Worm (Caenorhabditis elegans) whole organism, L4 larva: ENCODE results near the gene ZK930.4.

Experiments used
- F10B5.3 ChIP-seq: sonication (generic microtip); optimal IDR thresholded peaks from 2 replicates; lab custom pipeline; 2016; ENCODE audit warnings: mild to moderate bottlenecking, missing genetic modification characterization, missing compliant biosample characterization
- R02D3.7 ChIP-seq: fragments of 150-350 bp; sonication (generic microtip); optimal IDR thresholded peaks from 3 replicates; lab custom pipeline; 2014; ENCODE audit warnings: missing biosample characterization, missing genetic modification characterization
- Y105C5A.15 ChIP-seq: fragments of 200-800 bp; sonication (Bioruptor generic); IDR thresholded peaks from 2 replicates; pipeline ENCODE4 v1.3.6; 2022; ENCODE audit warnings: missing genetic modification characterization, missing compliant biosample characterization
- Y48G9A.11 ChIP-seq: fragments of 200-800 bp; sonication (Bioruptor generic); IDR thresholded peaks from 2 replicates; pipeline ENCODE4 v1.3.6; 2022; ENCODE audit warnings: missing genetic modification reagents, missing genetic modification characterization, missing compliant biosample characterization
- Y5F2A.4 ChIP-seq: fragments of 200-800 bp; sonication (Bioruptor generic); optimal IDR thresholded peaks from 2 replicates; lab custom pipeline; 2018; ENCODE audit warnings: mild to moderate bottlenecking, missing genetic modification characterization, missing compliant biosample characterization
- aha-1 ChIP-seq: fragments of 150-350 bp; peaks from one replicate; lab custom pipeline; 2014; ENCODE audit warnings: missing biosample characterization, missing genetic modification characterization
- aly-2 ChIP-seq: sonication (generic microtip); optimal IDR thresholded peaks from 2 replicates; lab custom pipeline; 2018; ENCODE audit warnings: missing biosample characterization, missing genetic modification characterization
- ama-1 ChIP-seq: fragments of 150-350 bp; optimal IDR thresholded peaks from 2 replicates; lab custom pipeline; 2014; ENCODE audit warnings: inconsistent platforms, mixed read lengths
- ceh-44 ChIP-seq: fragments of 200-800 bp; sonication (Bioruptor generic); IDR thresholded peaks from 2 replicates; pipeline ENCODE4 v1.3.6; 2022; ENCODE audit warnings: missing genetic modification reagents, missing genetic modification characterization, missing compliant biosample characterization
- daf-16 ChIP-seq, 3 experiments: sonication (generic microtip); optimal IDR thresholded peaks; 2 replicates each; lab custom pipeline; 2016 to 2017; ENCODE audit warnings: missing genetic modification characterization in 3 of 3, missing genetic modification reagents in 3 of 3, mild to moderate bottlenecking in 2 of 3, missing compliant biosample characterization in 2 of 3, missing biosample characterization in 1 of 3, moderate library complexity in 1 of 3
- dmd-6 ChIP-seq: fragments of 200-800 bp; sonication (Bioruptor generic); IDR thresholded peaks from 2 replicates; pipeline ENCODE4 v1.3.6; 2022; ENCODE audit warnings: missing genetic modification reagents, missing genetic modification characterization, missing compliant biosample characterization
- dmd-8 ChIP-seq: fragments of 200-800 bp; sonication (Bioruptor generic); IDR thresholded peaks from 2 replicates; pipeline ENCODE4 v1.3.6; 2022; ENCODE audit warnings: missing genetic modification characterization, missing compliant biosample characterization
- dpl-1 ChIP-seq: fragments of 150-350 bp; optimal IDR thresholded peaks from 2 replicates; lab custom pipeline; 2014; ENCODE audit warnings: missing biosample characterization, missing genetic modification reagents, missing genetic modification characterization
- hif-1 ChIP-seq, 2 experiments: sonication (generic microtip); optimal IDR thresholded peaks; 2 replicates each; lab custom pipeline; 2016 to 2017; ENCODE audit warnings: missing compliant biosample characterization in 2 of 2, missing genetic modification characterization in 2 of 2, missing genetic modification reagents in 2 of 2, missing genotype in 2 of 2, mild to moderate bottlenecking in 1 of 2
- hmg-1.1 ChIP-seq: fragments of 200-800 bp; sonication (Bioruptor generic); IDR thresholded peaks from 2 replicates; pipeline ENCODE4 v1.3.6; 2022; ENCODE audit warnings: missing genetic modification reagents, missing genetic modification characterization, missing compliant biosample characterization
- madf-5 ChIP-seq, 2 experiments: fragments of 200-800 bp; sonication (Bioruptor generic); IDR thresholded peaks; 2 replicates each; pipeline ENCODE4 v1.3.6; 2022; ENCODE audit warnings: missing compliant biosample characterization in 2 of 2, missing genetic modification characterization in 2 of 2
- mes-2 ChIP-seq: sonication (generic microtip); optimal IDR thresholded peaks from 2 replicates; lab custom pipeline; 2016; ENCODE audit warnings: missing genotype, mild to moderate bottlenecking, missing genetic modification characterization, missing compliant biosample characterization; ENCODE audit not compliant: poor library complexity, severe bottlenecking
- mxl-2 ChIP-seq: fragments of 200-800 bp; sonication (Bioruptor generic); conservative IDR thresholded peaks from 2 replicates; pipeline ENCODE4 v1.3.6; 2022; ENCODE audit warnings: missing genetic modification reagents, missing genetic modification characterization, missing compliant biosample characterization
- nhr-10 ChIP-seq: fragments of 150-350 bp; optimal IDR thresholded peaks from 2 replicates; lab custom pipeline; 2014; ENCODE audit warnings: missing biosample characterization, missing genetic modification characterization
- nhr-111 ChIP-seq: fragments of 200-800 bp; sonication (Bioruptor generic); optimal IDR thresholded peaks from 2 replicates; lab custom pipeline; 2018; ENCODE audit warnings: mild to moderate bottlenecking, missing genetic modification characterization, missing compliant biosample characterization
- nhr-237 ChIP-seq: sonication (generic microtip); optimal IDR thresholded peaks from 2 replicates; lab custom pipeline; 2017; ENCODE audit warnings: missing biosample characterization, missing genetic modification characterization
- nhr-41 ChIP-seq: fragments of 200-800 bp; sonication (Bioruptor generic); IDR thresholded peaks from 2 replicates; pipeline ENCODE4 v1.3.6; 2022; ENCODE audit warnings: missing genetic modification reagents, missing genetic modification characterization, missing compliant biosample characterization
- nhr-42 ChIP-seq: fragments of 200-800 bp; sonication (Bioruptor generic); IDR thresholded peaks from 2 replicates; pipeline ENCODE4 v1.3.6; 2022; ENCODE audit warnings: missing genetic modification characterization, missing compliant biosample characterization
- nhr-6 ChIP-seq: fragments of 150-350 bp; optimal IDR thresholded peaks from 2 replicates; lab custom pipeline; 2014; ENCODE audit warnings: missing biosample characterization, missing genetic modification characterization
- nhr-76 ChIP-seq: fragments of 150-350 bp; optimal IDR thresholded peaks from 2 replicates; lab custom pipeline; 2014; ENCODE audit warnings: missing biosample characterization, missing genetic modification characterization
- set-16 ChIP-seq: fragments of 200-800 bp; sonication (Bioruptor generic); IDR thresholded peaks from 2 replicates; pipeline ENCODE4 v1.3.6; 2022; ENCODE audit warnings: missing genetic modification reagents, missing genetic modification characterization, missing compliant biosample characterization
- skn-1 ChIP-seq: fragments of 150-350 bp; optimal IDR thresholded peaks from 2 replicates; lab custom pipeline; 2014; ENCODE audit warnings: missing biosample characterization, missing genetic modification characterization
- snpc-1.2 ChIP-seq: fragments of 200-800 bp; sonication (Bioruptor generic); IDR thresholded peaks from 2 replicates; pipeline ENCODE4 v1.3.6; 2022; ENCODE audit warnings: missing genetic modification reagents, missing genetic modification characterization, missing compliant biosample characterization
- snpc-4 ChIP-seq: fragments of 150-350 bp; optimal IDR thresholded peaks from 2 replicates; lab custom pipeline; 2014; ENCODE audit warnings: missing biosample characterization, missing genetic modification characterization
- spr-3 ChIP-seq: fragments of 200-800 bp; sonication (Bioruptor generic); optimal IDR thresholded peaks from 2 replicates; lab custom pipeline; 2018; ENCODE audit warnings: mild to moderate bottlenecking, missing genetic modification characterization, missing compliant biosample characterization
- unc-62 ChIP-seq, 3 experiments: fragments of 150-350 bp in 1 of 3; sonication (generic microtip); optimal IDR thresholded peaks in 2 of 3; peaks in 1 of 3; 1 replicate in 1 of 3; 2 replicates in 2 of 3; lab custom pipeline; 2014 to 2017; ENCODE audit warnings: missing biosample characterization in 3 of 3, missing genetic modification characterization in 3 of 3, missing genetic modification reagents in 3 of 3, missing genotype in 1 of 3
- zag-1 ChIP-seq: fragments of 150-350 bp; optimal IDR thresholded peaks from 2 replicates; lab custom pipeline; 2014; ENCODE audit warnings: missing biosample characterization, missing genetic modification characterization
- ztf-7 ChIP-seq: fragments of 150-350 bp; optimal IDR thresholded peaks from 2 replicates; lab custom pipeline; 2014; ENCODE audit warnings: missing biosample characterization, missing genetic modification characterization

The ZK930.4 gene

ce11 chrII:11902203-11902602, 4.1 kb upstream of the ZK930.4 start:
- TF ChIP-seq ztf-7 (tag; lab: Kevin White, UChicago) (no peak), nhr-41 (GFP tag; lab: Robert Waterston, UW) (no peak), dmd-8 (GFP tag; lab: Robert Waterston, UW) (no peak), mxl-2 (GFP tag; lab: Robert Waterston, UW) (no peak), spr-3 (GFP tag; lab: Kevin White, UChicago) (no peak), nhr-10 (no peak), aly-2 (tag; lab: Kevin White, UChicago) (no peak), nhr-42 (GFP tag; lab: Robert Waterston, UW) (no peak), nhr-237 (no peak), R02D3.7 (no peak), Y48G9A.11 (GFP tag; lab: Robert Waterston, UW) (no peak), nhr-6 (no peak), nhr-111 (GFP tag; lab: Kevin White, UChicago) (no peak), aha-1 (no peak), ceh-44 (no peak), hmg-1.1 (GFP tag; lab: Robert Waterston, UW) (no peak), nhr-76 (no peak)

ce11 chrII:11905023-11905422, 1.3 kb upstream of the ZK930.4 start:
- TF ChIP-seq Y5F2A.4 (GFP tag; lab: Kevin White, UChicago) = no peak
- peak in 1 of 2 experiments; percentile 59 for TF ChIP-seq unc-62 (GFP tag; optimal IDR thresholded peaks at IDR 0.05 in 1 of 2; lab: Kevin White, UChicago)
- TF ChIP-seq unc-62 (tag; optimal IDR thresholded peaks at IDR 0.05; lab: Kevin White, UChicago) = no peak

- TF ChIP-seq skn-1 (tag; lab: Kevin White, UChicago) (no peak), nhr-42 (GFP tag; lab: Robert Waterston, UW) (no peak), mes-2 (tag; lab: Kevin White, UChicago) (no peak), dmd-8 (GFP tag; lab: Robert Waterston, UW) (no peak), zag-1 (tag; lab: Kevin White, UChicago) (no peak), Y105C5A.15 (GFP tag; lab: Robert Waterston, UW) (no peak), daf-16 (GFP tag; optimal IDR thresholded peaks at IDR 0.05; lab: Kevin White, UChicago) (no peak), daf-16 (tag; optimal IDR thresholded peaks at IDR 0.05; lab: Kevin White, UChicago) (no peak), F10B5.3 (tag; lab: Kevin White, UChicago) (no peak), hif-1 (tag; optimal IDR thresholded peaks at IDR 0.05; lab: Kevin White, UChicago) (no peak), Y5F2A.4 (GFP tag; lab: Kevin White, UChicago) (no peak), nhr-237 (no peak), set-16 (no peak), snpc-4 (no peak), dmd-6 (GFP tag; lab: Robert Waterston, UW) (no peak), madf-5 (GFP tag; IDR thresholded peaks at IDR 0.05; lab: Robert Waterston, UW) (no peak)
- TF ChIP-seq, all 104 proteins: peak for 0
Observed at ce11 chrII:11910569-11910968, 4.3 kb downstream of the ZK930.4 start.

ce11 chrII:11914304-11914703, 8.0 kb downstream of the ZK930.4 start, which contains the start of gene ZK930.7:
Gene ZK930.7, plus strand, starts transcription at chrII:11914604.
- TF ChIP-seq dpl-1 (GFP tag; lab: Kevin White, UChicago) (no peak), ama-1 (lab: Kevin White, UChicago) (no peak), aha-1 (peak; percentile 42), snpc-1.2 (GFP tag; lab: Robert Waterston, UW) (no peak)
